Worm (Caenorhabditis elegans) whole organism, L3 larva: Measurements from ENCODE around the gene F45G2.7.

ENCODE experiments used
- ZK546.5 ChIP-seq: sonication (generic microtip); optimal IDR thresholded peaks from 2 replicates; lab custom pipeline; 2017; ENCODE audit warnings: missing biosample characterization, missing genetic modification characterization
- nhr-237 ChIP-seq: fragments of 150-350 bp; optimal IDR thresholded peaks from 2 replicates; lab custom pipeline; 2014; ENCODE audit warnings: missing biosample characterization, missing genetic modification characterization
- nhr-77 ChIP-seq: fragments of 150-350 bp; optimal IDR thresholded peaks from 2 replicates; lab custom pipeline; 2014; ENCODE audit warnings: missing biosample characterization, missing genetic modification characterization

- TF ChIP-seq nhr-237 (tag; lab: Kevin White, UChicago) (no peak), nhr-77 (no peak), ZK546.5 (no peak)
Measured at ce11 chrIII:13426036-13426435, 8.3 kb downstream of the F45G2.7 start, which contains the start of gene cope-1.
